Worm (Caenorhabditis elegans) whole organism, L2 larva: ENCODE measurements around the gene F43C11.16.

Experiments used
- C34F6.9 ChIP-seq: fragments of 150-350 bp; optimal IDR thresholded peaks from 2 replicates; lab custom pipeline; 2014; ENCODE audit warnings: missing biosample characterization, missing genetic modification characterization
- crh-2 ChIP-seq: sonication (generic microtip); optimal IDR thresholded peaks from 2 replicates; lab custom pipeline; 2017; ENCODE audit warnings: missing biosample characterization, missing genetic modification characterization
- mdl-1 ChIP-seq, 2 experiments: fragments of 150-350 bp in 1 of 2; sonication (generic microtip) in 1 of 2; optimal IDR thresholded peaks; 2 replicates each; lab custom pipeline; 2017; ENCODE audit warnings: missing biosample characterization in 2 of 2, missing genetic modification characterization in 2 of 2
- nhr-12 ChIP-seq: fragments of 150-350 bp; optimal IDR thresholded peaks from 2 replicates; lab custom pipeline; 2014; ENCODE audit warnings: missing biosample characterization, missing genetic modification characterization
- nhr-237 ChIP-seq: fragments of 150-350 bp; optimal IDR thresholded peaks from 2 replicates; lab custom pipeline; 2014; ENCODE audit warnings: missing biosample characterization, missing genetic modification characterization
- nhr-77 ChIP-seq: fragments of 150-350 bp; optimal IDR thresholded peaks from 2 replicates; lab custom pipeline; 2014; ENCODE audit warnings: missing biosample characterization, missing genetic modification characterization
- sma-3 ChIP-seq: sonication (generic microtip); optimal IDR thresholded peaks from 2 replicates; lab custom pipeline; 2016; ENCODE audit warnings: missing genetic modification reagents, missing genetic modification characterization, missing compliant biosample characterization
- unc-39 ChIP-seq: fragments of 150-350 bp; optimal IDR thresholded peaks from 2 replicates; lab custom pipeline; 2014; ENCODE audit warnings: missing biosample characterization, missing genetic modification characterization
- zag-1 ChIP-seq: fragments of 150-350 bp; optimal IDR thresholded peaks from 2 replicates; lab custom pipeline; 2014; ENCODE audit warnings: missing biosample characterization, missing genetic modification characterization

DNA sequence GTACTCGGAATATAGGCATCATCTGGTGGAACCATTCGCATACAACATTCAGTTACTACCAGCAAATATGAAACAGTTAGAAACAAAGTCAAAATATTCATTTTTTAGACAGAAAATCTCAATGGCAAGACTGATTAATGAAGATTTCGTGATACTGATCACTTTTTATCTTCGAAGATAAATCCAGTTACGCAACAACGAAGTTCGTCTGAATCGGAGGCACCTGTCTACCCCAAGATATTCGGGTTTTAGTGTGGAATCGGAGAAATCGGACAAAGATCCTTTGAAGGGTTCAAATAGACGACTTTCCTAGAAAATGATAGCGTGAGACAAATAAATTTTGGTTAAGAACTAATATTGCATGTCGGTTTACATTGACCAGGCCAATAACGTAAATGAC, 36.0 kb upstream of the F43C11.16 start, which contains the start of gene F16G10.13:
- TF ChIP-seq sma-3 (GFP tag; lab: Kevin White, UChicago) (no peak), C34F6.9 (no peak), zag-1 (no peak), unc-39 (tag; lab: Kevin White, UChicago) (no peak), nhr-237 (tag; lab: Kevin White, UChicago) (no peak), crh-2 (tag; lab: Kevin White, UChicago) (no peak), mdl-1 (tag; optimal IDR thresholded peaks at IDR 0.05; lab: Kevin White, UChicago) (no peak), nhr-77 (tag; lab: Kevin White, UChicago) (no peak), nhr-12 (tag; lab: Kevin White, UChicago) (no peak)
